Worm (Caenorhabditis elegans) whole organism, midembryonic: ENCODE data around the gene Y71H2AM.25.

Experiments used
- T22C8.4 ChIP-seq: fragments of 200-800 bp; sonication (Bioruptor generic); IDR thresholded peaks from 2 replicates; pipeline ENCODE4 v1.3.6; 2022; ENCODE audit warnings: missing genetic modification characterization, missing compliant biosample characterization
- cog-1 ChIP-seq: sonication (generic microtip); optimal IDR thresholded peaks from 2 replicates; lab custom pipeline; 2016; ENCODE audit warnings: missing genetic modification characterization, missing compliant biosample characterization
- flt-1 ChIP-seq: fragments of 200-800 bp; sonication (Bioruptor generic); IDR thresholded peaks from 2 replicates; pipeline ENCODE4 v1.3.6; 2022; ENCODE audit warnings: missing genetic modification characterization, missing compliant biosample characterization
- klf-2 ChIP-seq: fragments of 200-800 bp; sonication (Bioruptor generic); conservative IDR thresholded peaks from 2 replicates; pipeline ENCODE4 v1.3.6; 2022; ENCODE audit warnings: missing genetic modification reagents, missing genetic modification characterization, missing compliant biosample characterization
- ztf-29 ChIP-seq: fragments of 200-800 bp; sonication (Bioruptor generic); IDR thresholded peaks from 2 replicates; pipeline ENCODE4 v1.3.6; 2022; ENCODE audit warnings: missing genetic modification reagents, missing genetic modification characterization, missing compliant biosample characterization

- no peak for TF ChIP-seq klf-2 (GFP tag; lab: Robert Waterston, UW)
- TF ChIP-seq ztf-29 (GFP tag; lab: Robert Waterston, UW), result no peak
- no peak for TF ChIP-seq cog-1
- no peak for TF ChIP-seq flt-1 (GFP tag; lab: Robert Waterston, UW)
- no peak for TF ChIP-seq T22C8.4 (GFP tag; lab: Robert Waterston, UW)
Observed at ce11 chrIII:2800743-2801142, 1.5 kb upstream of the Y71H2AM.25 start.
